Worm (Caenorhabditis elegans) whole organism, L2 larva: ENCODE data around the gene F31F6.1.

Experiments
- aly-2 ChIP-seq: fragments of 150-350 bp; optimal IDR thresholded peaks from 2 replicates; lab custom pipeline; 2014; ENCODE audit warnings: missing biosample characterization, missing genetic modification characterization
- ama-1 ChIP-seq: fragments of 150-350 bp; optimal IDR thresholded peaks from 2 replicates; lab custom pipeline; 2018; ENCODE audit warnings: inconsistent platforms
- ceh-16 ChIP-seq: fragments of 150-350 bp; optimal IDR thresholded peaks from 2 replicates; lab custom pipeline; 2014; ENCODE audit warnings: missing biosample characterization, missing genetic modification characterization
- elt-3 ChIP-seq: sonication (generic microtip); optimal IDR thresholded peaks from 2 replicates; lab custom pipeline; 2017; ENCODE audit warnings: missing biosample characterization, missing genetic modification characterization
- lin-13 ChIP-seq: fragments of 150-350 bp; optimal IDR thresholded peaks from 2 replicates; lab custom pipeline; 2014; ENCODE audit warnings: missing biosample characterization, missing genetic modification reagents, missing genetic modification characterization
- lin-39 ChIP-seq: fragments of 150-350 bp; optimal IDR thresholded peaks from 2 replicates; lab custom pipeline; 2014; ENCODE audit warnings: missing biosample characterization, missing genetic modification reagents, missing genetic modification characterization
- nhr-11 ChIP-seq: fragments of 150-350 bp; optimal IDR thresholded peaks from 2 replicates; lab custom pipeline; 2014; ENCODE audit warnings: missing biosample characterization, missing genetic modification characterization
- nhr-12 ChIP-seq: fragments of 150-350 bp; optimal IDR thresholded peaks from 2 replicates; lab custom pipeline; 2014; ENCODE audit warnings: missing biosample characterization, missing genetic modification characterization
- nhr-129 ChIP-seq: fragments of 150-350 bp; optimal IDR thresholded peaks from 2 replicates; lab custom pipeline; 2014; ENCODE audit warnings: missing biosample characterization, missing genetic modification characterization
- nhr-25 ChIP-seq: fragments of 150-350 bp; sonication (generic microtip); optimal IDR thresholded peaks from 3 replicates; lab custom pipeline; 2014; ENCODE audit warnings: missing biosample characterization, missing genetic modification characterization
- snpc-4 ChIP-seq: fragments of 150-350 bp; optimal IDR thresholded peaks from 2 replicates; lab custom pipeline; 2014; ENCODE audit warnings: missing biosample characterization, missing genetic modification characterization
- unc-62 ChIP-seq: fragments of 150-350 bp; optimal IDR thresholded peaks from 2 replicates; lab custom pipeline; 2014; ENCODE audit warnings: missing biosample characterization, missing genetic modification reagents, missing genetic modification characterization
- ztf-4 ChIP-seq: fragments of 150-350 bp; optimal IDR thresholded peaks from 2 replicates; lab custom pipeline; 2014; ENCODE audit warnings: missing biosample characterization, missing genetic modification characterization

ce11 chrX:14849054-14849453, 19.0 kb downstream of the F31F6.1 start, which contains the start of gene acd-3:
- TF ChIP-seq nhr-25 (tag; lab: Kevin White, UChicago) = no peak
- no peak for TF ChIP-seq lin-39 (tag; lab: Kevin White, UChicago)
- TF ChIP-seq nhr-12 (tag; lab: Kevin White, UChicago) = no peak
- no peak for TF ChIP-seq lin-13 (GFP tag; lab: Kevin White, UChicago)
- no peak for TF ChIP-seq nhr-129 (tag; lab: Kevin White, UChicago)
- TF ChIP-seq ama-1 (lab: Kevin White, UChicago) = no peak
- no peak for TF ChIP-seq ceh-16 (tag; lab: Kevin White, UChicago)
- no peak for TF ChIP-seq unc-62 (GFP tag; lab: Kevin White, UChicago)
- TF ChIP-seq ztf-4 = no peak
- TF ChIP-seq aly-2 (tag; lab: Kevin White, UChicago) = no peak
- no peak for TF ChIP-seq snpc-4 (tag; lab: Kevin White, UChicago)
- no peak for TF ChIP-seq elt-3 (tag; lab: Kevin White, UChicago)
- TF ChIP-seq nhr-11 (tag; lab: Kevin White, UChicago) = no peak
